Fruit fly (Drosophila melanogaster) whole organism, embryonic: ENCODE measurements around the gene glu.

Experiments
- CG10267 ChIP-seq: fragments of 200-800 bp; sonication (Bioruptor generic); optimal IDR thresholded peaks from 2 replicates; lab custom pipeline; 2018; ENCODE audit warnings: missing biosample characterization, mild to moderate bottlenecking, missing genetic modification characterization, moderate library complexity
- CG18476 ChIP-seq: fragments of 200-800 bp; sonication (Bioruptor generic); optimal IDR thresholded peaks from 2 replicates; lab custom pipeline; 2016; ENCODE audit warnings: missing biosample characterization, mild to moderate bottlenecking, missing genetic modification characterization
- CG3163 ChIP-seq: fragments of 200-800 bp; sonication (Bioruptor generic); optimal IDR thresholded peaks from 3 replicates; lab custom pipeline; 2016; ENCODE audit warnings: missing biosample characterization, missing genetic modification characterization
- CG34422 ChIP-seq: fragments of 200-800 bp; sonication (Bioruptor generic); IDR thresholded peaks from 3 replicates; pipeline ENCODE4 v1.3.6; 2022; ENCODE audit warnings: missing biosample characterization, missing genetic modification characterization
- CG3838 ChIP-seq: fragments of 200-800 bp; sonication (Bioruptor generic); optimal IDR thresholded peaks from 3 replicates; lab custom pipeline; 2016; ENCODE audit warnings: missing biosample characterization, missing genetic modification characterization
- CG9817 ChIP-seq: fragments of 200-800 bp; sonication (Bioruptor generic); optimal IDR thresholded peaks from 2 replicates; lab custom pipeline; 2018; ENCODE audit warnings: missing biosample characterization, mild to moderate bottlenecking, missing genetic modification characterization, moderate library complexity
- Doc3 ChIP-seq: fragments of 200-800 bp; sonication (Bioruptor generic); IDR thresholded peaks from 3 replicates; pipeline ENCODE4 v1.3.6; 2022; ENCODE audit warnings: missing biosample characterization, missing genetic modification characterization; ENCODE audit not compliant: partially characterized antibody
- Hr78 ChIP-seq, 2 experiments: fragments of 200-800 bp in 1 of 2; fragments of >200 bp in 1 of 2; sonication (Bioruptor generic) in 1 of 2; optimal IDR thresholded peaks; 2 replicates each; lab custom pipeline; 2017 to 2019; ENCODE audit warnings: missing biosample characterization in 2 of 2, missing genetic modification characterization in 2 of 2, mild to moderate bottlenecking in 1 of 2, moderate library complexity in 1 of 2
- NK7.1 ChIP-seq: fragments of 200-800 bp; sonication (Bioruptor generic); optimal IDR thresholded peaks from 3 replicates; lab custom pipeline; 2016; ENCODE audit warnings: missing biosample characterization, missing genetic modification characterization
- chif ChIP-seq, 2 experiments: fragments of 200-800 bp; sonication (Bioruptor generic); optimal IDR thresholded peaks; 3 replicates each; lab custom pipeline; 2016; ENCODE audit warnings: missing biosample characterization in 2 of 2, missing genetic modification characterization in 2 of 2
- crp ChIP-seq, 2 experiments: fragments of 200-800 bp; sonication (Bioruptor generic); optimal IDR thresholded peaks; 2 replicates in 1 of 2; 3 replicates in 1 of 2; lab custom pipeline; 2017; ENCODE audit warnings: missing biosample characterization in 2 of 2, missing genetic modification characterization in 2 of 2, mild to moderate bottlenecking in 1 of 2, moderate library complexity in 1 of 2
- ewg ChIP-seq: fragments of 200-800 bp; sonication (Bioruptor generic); optimal IDR thresholded peaks from 3 replicates; lab custom pipeline; 2017; ENCODE audit warnings: mild to moderate bottlenecking, missing biosample characterization, missing genetic modification reagents, missing genetic modification characterization

DNA sequence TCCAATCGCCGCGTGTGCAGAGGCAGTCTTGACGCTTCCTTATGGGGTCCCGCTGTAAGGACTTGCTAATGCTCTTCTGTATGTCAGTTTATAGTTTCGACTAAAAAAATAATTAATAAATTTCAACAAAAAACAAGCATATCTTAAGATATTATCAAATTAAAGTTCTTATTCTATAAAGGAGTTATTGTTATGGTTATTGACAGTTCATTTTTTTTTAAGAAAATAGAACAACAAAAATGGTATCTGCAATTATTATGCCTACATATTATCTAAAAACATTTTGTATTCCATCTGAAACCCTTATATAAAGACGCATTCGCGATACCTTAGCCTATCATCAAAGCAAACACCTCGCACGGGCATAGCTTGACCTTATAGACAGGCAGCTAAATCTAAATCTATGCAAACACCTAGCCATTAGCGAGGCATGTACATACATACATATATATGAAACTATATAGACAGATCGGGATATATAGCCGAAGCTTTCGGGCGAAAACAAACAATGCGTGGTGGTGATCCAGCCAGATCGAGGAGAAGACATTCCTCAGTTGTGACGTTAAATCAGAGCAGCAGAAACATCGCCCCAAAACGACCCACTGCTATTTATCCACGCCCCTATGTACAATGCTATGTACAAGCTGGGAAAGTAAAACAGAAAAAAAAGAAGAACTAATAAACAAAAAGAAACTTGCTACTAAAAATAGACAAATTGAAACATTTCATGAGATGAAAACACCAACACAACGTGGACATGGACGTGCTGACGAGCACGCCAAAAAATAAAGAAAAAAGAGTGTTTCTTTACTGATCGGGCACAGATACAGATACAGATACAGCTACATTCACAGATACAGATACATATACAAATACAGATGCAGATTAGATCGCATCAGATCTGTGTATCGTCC, 22.6 kb upstream of the glu start, which contains the start of gene ppk17:
- TF ChIP-seq CG34422 (GFP tag; lab: Robert Waterston, UW), result no peak
- TF ChIP-seq chif (GFP tag; optimal IDR thresholded peaks at IDR 0.05; lab: Kevin White, UChicago), result no peak
- no peak for TF ChIP-seq crp (GFP tag; optimal IDR thresholded peaks at IDR 0.05; lab: Kevin White, UChicago)
- TF ChIP-seq ewg (GFP tag; lab: Kevin White, UChicago), result no peak
- no peak for TF ChIP-seq Hr78 (GFP tag; optimal IDR thresholded peaks at IDR 0.05; lab: Kevin White, UChicago)
- no peak for TF ChIP-seq CG10267
- no peak for TF ChIP-seq CG3838 (GFP tag; lab: Kevin White, UChicago)
- TF ChIP-seq CG18476 (GFP tag; lab: Kevin White, UChicago), result no peak
- no peak for TF ChIP-seq CG9817
- no peak for TF ChIP-seq Doc3 (GFP tag; lab: Robert Waterston, UW)
- TF ChIP-seq NK7.1 (GFP tag; lab: Kevin White, UChicago), result no peak
- TF ChIP-seq CG3163, result no peak
